Fruit fly (Drosophila melanogaster) whole organism, embryonic: Measurements from ENCODE around the gene CG7945.

ENCODE experiments used
- CG7372 ChIP-seq: fragments of 200-800 bp; sonication (Bioruptor generic); IDR thresholded peaks from 2 replicates; pipeline ENCODE4 v1.3.6; 2022; ENCODE audit warnings: missing biosample characterization, missing genetic modification characterization
- Deaf1 ChIP-seq: fragments of 200-800 bp; optimal IDR thresholded peaks from 3 replicates; lab custom pipeline; 2019; ENCODE audit warnings: missing biosample characterization, mild to moderate bottlenecking, missing genetic modification characterization, moderate library complexity

The CG7945 gene

DNA sequence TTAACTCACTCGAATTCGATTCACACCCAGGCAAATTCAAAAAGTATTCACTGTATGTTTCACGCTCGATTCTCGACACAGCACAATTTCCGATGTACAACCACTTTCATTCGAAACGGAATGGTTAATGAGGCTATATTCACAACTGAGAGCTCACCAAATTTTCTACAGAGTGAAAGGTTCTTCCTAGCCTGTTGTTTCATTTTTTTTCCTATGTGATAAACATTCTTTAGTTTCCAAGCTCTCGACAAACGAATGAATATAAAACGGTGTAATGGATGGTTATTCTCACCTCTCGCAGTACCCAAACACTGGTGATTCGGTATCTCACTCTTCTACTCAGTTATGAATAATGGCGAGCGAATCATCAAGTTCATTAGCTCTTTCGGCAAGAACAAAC, 49.9 kb downstream of the CG7945 start, which contains the start of gene cocoon:
Gene cocoon (minus strand): TSS at position 101 of the 400 bp plus-strand sequence.
- TF ChIP-seq Deaf1 (tag; lab: Kevin White, UChicago): no peak
- TF ChIP-seq CG7372 (GFP tag; lab: Robert Waterston, UW): no peak
